Fruit fly (Drosophila melanogaster) Kc167 (cell line): ENCODE results near the gene CG42272.

Experiments used
- Myc ChIP-seq: fragments of >200 bp; optimal IDR thresholded peaks from 2 replicates; lab custom pipeline; 2017; ENCODE audit warnings: missing external identifiers
- Sin3A ChIP-seq: fragments of >200 bp; optimal IDR thresholded peaks from 2 replicates; lab custom pipeline; 2018; ENCODE audit warnings: missing external identifiers
- h ChIP-seq: fragments of >200 bp; optimal IDR thresholded peaks from 3 replicates; lab custom pipeline; 2018; ENCODE audit warnings: missing external identifiers
- insv ChIP-seq: fragments of >200 bp; optimal IDR thresholded peaks from 3 replicates; lab custom pipeline; 2018; ENCODE audit warnings: missing external identifiers
- psq ChIP-seq: fragments of >200 bp; optimal IDR thresholded peaks from 2 replicates; lab custom pipeline; 2017; ENCODE audit warnings: missing external identifiers
- ttk ChIP-seq: sonication (Bioruptor generic); optimal IDR thresholded peaks from 2 replicates; lab custom pipeline; 2017; ENCODE audit warnings: missing external identifiers

CG42272 gene

dm6 chr3L:5785237-5786062, 17.4 kb upstream of the CG42272 start:
- no peak for TF ChIP-seq insv (lab: Kevin White, UChicago)
- TF ChIP-seq psq (lab: Kevin White, UChicago), result no peak

- TF ChIP-seq ttk (lab: Kevin White, UChicago) (no peak), h (lab: Kevin White, UChicago) (no peak), Myc (lab: Kevin White, UChicago) (no peak), psq (lab: Kevin White, UChicago) (no peak), Sin3A (lab: Kevin White, UChicago) (no peak), insv (lab: Kevin White, UChicago) (no peak)
Observed at dm6 chr3L:5786604-5787003, 16.2 kb upstream of the CG42272 start, which contains the start of gene Cralbp. Cralbp (minus strand) TSS chr3L:5786718.

- TF ChIP-seq ttk (lab: Kevin White, UChicago) (no peak), psq (lab: Kevin White, UChicago) (no peak), Sin3A (lab: Kevin White, UChicago) (no peak), Myc (lab: Kevin White, UChicago) (no peak)
Observed at dm6 chr3L:5787476-5787875, 15.4 kb upstream of the CG42272 start.

- TF ChIP-seq psq (lab: Kevin White, UChicago) (no peak), ttk (lab: Kevin White, UChicago) (no peak), insv (lab: Kevin White, UChicago) (no peak), Myc (lab: Kevin White, UChicago) (no peak), Sin3A (lab: Kevin White, UChicago) (no peak), h (lab: Kevin White, UChicago) (no peak)
Observed at dm6 chr3L:5788823-5789222, 14.0 kb upstream of the CG42272 start.

dm6 chr3L:5789663-5790062, 13.2 kb upstream of the CG42272 start:
- TF ChIP-seq psq (lab: Kevin White, UChicago) (no peak), ttk (lab: Kevin White, UChicago) (no peak)

- no peak for TF ChIP-seq insv (lab: Kevin White, UChicago)
- TF ChIP-seq psq (lab: Kevin White, UChicago), result no peak
- TF ChIP-seq h (lab: Kevin White, UChicago), result no peak
- TF ChIP-seq ttk (lab: Kevin White, UChicago), result no peak
- no peak for TF ChIP-seq Sin3A (lab: Kevin White, UChicago)
- no peak for TF ChIP-seq Myc (lab: Kevin White, UChicago)
Observed at dm6 chr3L:5793967-5794366, 8.9 kb upstream of the CG42272 start, which contains the start of gene Bre1. Bre1 (minus strand) TSS chr3L:5794192.

dm6 chr3L:5796493-5796998, 6.3 kb upstream of the CG42272 start, which contains the start of gene Tektin-C:
Tektin-C (minus strand) TSS chr3L:5796543.
- no peak for TF ChIP-seq Myc (lab: Kevin White, UChicago)
- TF ChIP-seq ttk (lab: Kevin White, UChicago), result no peak
- TF ChIP-seq insv (lab: Kevin White, UChicago), result no peak
- no peak for TF ChIP-seq Sin3A (lab: Kevin White, UChicago)
- no peak for TF ChIP-seq h (lab: Kevin White, UChicago)
- no peak for TF ChIP-seq psq (lab: Kevin White, UChicago)

- TF ChIP-seq psq (lab: Kevin White, UChicago), result no peak
- no peak for TF ChIP-seq ttk (lab: Kevin White, UChicago)
- TF ChIP-seq Sin3A (lab: Kevin White, UChicago), result no peak
- no peak for TF ChIP-seq h (lab: Kevin White, UChicago)
- no peak for TF ChIP-seq insv (lab: Kevin White, UChicago)
- TF ChIP-seq Myc (lab: Kevin White, UChicago), result no peak
Observed at dm6 chr3L:5797274-5797673, 5.6 kb upstream of the CG42272 start.

dm6 chr3L:5802063-5802531, 736 bp upstream of the CG42272 start:
- TF ChIP-seq ttk (lab: Kevin White, UChicago) (no peak), psq (lab: Kevin White, UChicago) (no peak), insv (lab: Kevin White, UChicago) (no peak), Myc (lab: Kevin White, UChicago) (no peak), Sin3A (lab: Kevin White, UChicago) (no peak), h (lab: Kevin White, UChicago) (no peak)

dm6 chr3L:5807370-5808100, 4.7 kb downstream of the CG42272 start:
- TF ChIP-seq ttk (lab: Kevin White, UChicago) (no peak), insv (lab: Kevin White, UChicago) (no peak), psq (lab: Kevin White, UChicago) (no peak), h (lab: Kevin White, UChicago) (no peak), Myc (lab: Kevin White, UChicago) (no peak), Sin3A (lab: Kevin White, UChicago) (no peak)

dm6 chr3L:5808101-5808433, 5.2 kb downstream of the CG42272 start:
- TF ChIP-seq h (lab: Kevin White, UChicago) (no peak), insv (lab: Kevin White, UChicago) (no peak), psq (lab: Kevin White, UChicago) (no peak), Sin3A (lab: Kevin White, UChicago) (no peak), Myc (lab: Kevin White, UChicago) (no peak), ttk (lab: Kevin White, UChicago) (no peak)
